Fruit fly (Drosophila melanogaster): ENCODE measurements around the gene CG32486.

CG32486 gene

dm6 chr3L:3083329-3084083 lies 12.9 kb upstream of the CG32486 start (continued):
- TF ChIP-seq CG16779 (GFP tag; IDR thresholded peaks at IDR 0.05) (0 out of 2 replicates have a peak, but pooled peaks have one; percentile 50), CG18011 (GFP tag; optimal IDR thresholded peaks at IDR 0.05) (no peak), ac (GFP tag; optimal IDR thresholded peaks at IDR 0.05) (no peak), CG31441 (GFP tag; IDR thresholded peaks at IDR 0.05) (peak; percentile 44; the same call in 1 of the 2 replicates), CG4707 (GFP tag; optimal IDR thresholded peaks at IDR 0.05) (peak; percentile 47), CG6813 (GFP tag; optimal IDR thresholded peaks at IDR 0.05) (peak; percentile 87), CG1832 (GFP tag; optimal IDR thresholded peaks at IDR 0.05) (no peak), nom (GFP tag; optimal IDR thresholded peaks at IDR 0.05) (no peak), MTF-1 (GFP tag; optimal IDR thresholded peaks at IDR 0.05; ENCODE audit: borderline replicate concordance) (peak; percentile 79), NK7.1 (GFP tag; optimal IDR thresholded peaks at IDR 0.05) (peak; percentile 52), CG1024 (GFP tag; IDR thresholded peaks at IDR 0.05) (peak; percentile 70), Xrp1 (GFP tag; IDR thresholded peaks at IDR 0.05) (peak; percentile 81), Dll (GFP tag; IDR thresholded peaks at IDR 0.05; ENCODE audit: partially characterized antibody) (0 out of 4 replicates have a peak, but pooled peaks have one; percentile 26), CG17361 (GFP tag; IDR thresholded peaks at IDR 0.05) (no peak), CG4854 (GFP tag; optimal IDR thresholded peaks at IDR 0.05) (no peak), CG11696 (GFP tag; IDR thresholded peaks at IDR 0.05) (no peak), mam (GFP tag; optimal IDR thresholded peaks at IDR 0.05) (no peak), kay (GFP tag; optimal IDR thresholded peaks at IDR 0.05) (peak; percentile 20), lilli (GFP tag; optimal IDR thresholded peaks at IDR 0.05) (no peak), CG18476 (GFP tag; optimal IDR thresholded peaks at IDR 0.05) (no peak), seq (GFP tag; IDR thresholded peaks at IDR 0.05) (peak; percentile 61; the same call in 1 of the 2 replicates), Fer3 (tag; optimal IDR thresholded peaks at IDR 0.05) (no peak), Lhr (GFP tag; optimal IDR thresholded peaks at IDR 0.05) (peak; percentile 39), Adf1 (GFP tag; IDR thresholded peaks at IDR 0.05) (peak; percentile 56; the same call in 1 of the 2 replicates), ash1 (GFP tag; optimal IDR thresholded peaks at IDR 0.05) (no peak), sim (GFP tag; IDR thresholded peaks at IDR 0.05) (no peak), CG12219 (GFP tag; optimal IDR thresholded peaks at IDR 0.05) (peak; percentile 8), stwl (tag; optimal IDR thresholded peaks at IDR 0.05) (no peak), Dfd (GFP tag; optimal IDR thresholded peaks at IDR 0.05) (no peak), H15 (GFP tag; IDR thresholded peaks at IDR 0.05) (no peak), CG11695 (GFP tag; IDR thresholded peaks at IDR 0.05) (peak; percentile 33; the same call in 1 of the 3 replicates), CG14014 (GFP tag; IDR thresholded peaks at IDR 0.05) (peak; percentile 14; the same call in 1 of the 2 replicates), dpn (GFP tag; optimal IDR thresholded peaks at IDR 0.05) (peak; percentile 12 to 30), jing (GFP tag; optimal IDR thresholded peaks at IDR 0.05) (no peak), Hr78 (GFP tag; optimal IDR thresholded peaks at IDR 0.05) (peak in 1 of 2 experiments; percentile 32), CG5180 (GFP tag; optimal IDR thresholded peaks at IDR 0.05) (peak; percentile 69), CG10462 (GFP tag; optimal IDR thresholded peaks at IDR 0.05) (no peak), chm (GFP tag; IDR thresholded peaks at IDR 0.05) (peak; percentile 84), cad (GFP tag; optimal IDR thresholded peaks at IDR 0.05) (no peak), Opbp (GFP tag; IDR thresholded peaks at IDR 0.05; ENCODE audit: partially characterized antibody) (no peak), CG3407 (GFP tag; optimal IDR thresholded peaks at IDR 0.05) (peak; percentile 69), Sox100B (GFP tag; optimal IDR thresholded peaks at IDR 0.05) (peak; percentile 45), TFAM (GFP tag; optimal IDR thresholded peaks at IDR 0.05) (peak; percentile 47), CG14050 (GFP tag; IDR thresholded peaks at IDR 0.05) (no peak), CG8290 (GFP tag; optimal IDR thresholded peaks at IDR 0.05) (peak; percentile 31), CG8290 (tag; optimal IDR thresholded peaks at IDR 0.05) (peak; percentile 64 to 70), CG7372 (GFP tag; IDR thresholded peaks at IDR 0.05) (no peak), CG33557 (GFP tag; optimal IDR thresholded peaks at IDR 0.05) (peak; percentile 80), CG34224 (GFP tag; IDR thresholded peaks at IDR 0.05; ENCODE audit: partially characterized antibody) (no peak)

Data from whole organism, embryonic.